Fruit fly (Drosophila melanogaster) whole organism, embryonic: ENCODE data around the gene Polr1C.
A peak's percentile ranks its signal among the peaks of the same experiment; 100 is the strongest.

Source experiments
- ATbp ChIP-seq: fragments of 200-800 bp; sonication (Bioruptor generic); optimal IDR thresholded peaks from 2 replicates; lab custom pipeline; 2017; ENCODE audit warnings: missing biosample characterization, mild to moderate bottlenecking, missing genetic modification characterization, missing genetic modification reagents
- Abd-B ChIP-seq: fragments of 200-800 bp; sonication (Bioruptor generic); optimal IDR thresholded peaks from 2 replicates; lab custom pipeline; 2018; ENCODE audit warnings: missing biosample characterization, mild to moderate bottlenecking, missing genetic modification characterization, moderate library complexity
- Ada2b ChIP-seq: fragments of 200-800 bp; sonication (Bioruptor generic); IDR thresholded peaks from 2 replicates; pipeline ENCODE4 v1.3.6; 2022; ENCODE audit warnings: missing biosample characterization, missing genetic modification characterization
- Atf-2 ChIP-seq: fragments of 200-800 bp; sonication (Bioruptor generic); optimal IDR thresholded peaks from 2 replicates; lab custom pipeline; 2016; ENCODE audit warnings: missing biosample characterization, missing genetic modification characterization
- B-H1 ChIP-seq: fragments of 200-800 bp; sonication (Bioruptor generic); IDR thresholded peaks from 3 replicates; pipeline ENCODE4 v1.3.6; 2022; ENCODE audit warnings: missing biosample characterization, missing genetic modification characterization
- C15 ChIP-seq: fragments of 200-800 bp; sonication (Bioruptor generic); IDR thresholded peaks from 3 replicates; pipeline ENCODE4 v1.3.6; 2022; ENCODE audit warnings: missing biosample characterization, missing genetic modification characterization
- CG10462 ChIP-seq: fragments of 200-800 bp; sonication (Bioruptor generic); optimal IDR thresholded peaks from 2 replicates; lab custom pipeline; 2016; ENCODE audit warnings: missing biosample characterization, missing genetic modification characterization
- CG11093 ChIP-seq: fragments of 200-800 bp; sonication (Bioruptor generic); IDR thresholded peaks from 3 replicates; pipeline ENCODE4 v1.3.6; 2022; ENCODE audit warnings: missing biosample characterization, missing genetic modification characterization
- CG11247 ChIP-seq: fragments of 200-800 bp; sonication (Bioruptor generic); IDR thresholded peaks from 2 replicates; pipeline ENCODE4 v1.3.6; 2022; ENCODE audit warnings: missing biosample characterization, missing genetic modification characterization
- CG11504 ChIP-seq: fragments of 200-800 bp; sonication (Bioruptor generic); optimal IDR thresholded peaks from 3 replicates; lab custom pipeline; 2019; ENCODE audit warnings: missing biosample characterization, mild to moderate bottlenecking, missing genetic modification characterization, moderate library complexity
- CG11723 ChIP-seq: fragments of 200-800 bp; sonication (Bioruptor generic); optimal IDR thresholded peaks from 2 replicates; lab custom pipeline; 2017; ENCODE audit warnings: missing biosample characterization, mild to moderate bottlenecking, missing genetic modification characterization
- CG13287 ChIP-seq: fragments of 200-800 bp; sonication (Bioruptor generic); IDR thresholded peaks from 2 replicates; pipeline ENCODE4 v1.3.6; 2022; ENCODE audit warnings: missing biosample characterization, missing genetic modification characterization; ENCODE audit not compliant: partially characterized antibody
- CG13775 ChIP-seq: fragments of 200-800 bp; sonication (Bioruptor generic); optimal IDR thresholded peaks from 3 replicates; lab custom pipeline; 2017; ENCODE audit warnings: missing biosample characterization, mild to moderate bottlenecking, missing genetic modification characterization
- CG13894 ChIP-seq: fragments of 200-800 bp; sonication (Bioruptor generic); optimal IDR thresholded peaks from 3 replicates; lab custom pipeline; 2018; ENCODE audit warnings: missing biosample characterization, mild to moderate bottlenecking, missing genetic modification characterization, moderate library complexity
- CG14014 ChIP-seq: fragments of 200-800 bp; sonication (Bioruptor generic); IDR thresholded peaks from 2 replicates; pipeline ENCODE4 v1.3.6; 2022; ENCODE audit warnings: missing biosample characterization, missing genetic modification characterization
- CG14667 ChIP-seq: fragments of 200-800 bp; sonication (Bioruptor generic); IDR thresholded peaks from 2 replicates; pipeline ENCODE4 v1.3.6; 2022; ENCODE audit warnings: missing biosample characterization, missing genetic modification characterization
- CG15269 ChIP-seq: fragments of 200-800 bp; sonication (Bioruptor generic); optimal IDR thresholded peaks from 2 replicates; lab custom pipeline; 2018; ENCODE audit warnings: missing biosample characterization, mild to moderate bottlenecking, missing genetic modification characterization, moderate library complexity
- CG15514 ChIP-seq: fragments of 200-800 bp; sonication (Bioruptor generic); optimal IDR thresholded peaks from 3 replicates; lab custom pipeline; 2017; ENCODE audit warnings: missing biosample characterization, missing genetic modification characterization, mild to moderate bottlenecking, moderate library complexity, missing genetic modification reagents
- CG15696 ChIP-seq: fragments of 200-800 bp; sonication (Bioruptor generic); optimal IDR thresholded peaks from 2 replicates; lab custom pipeline; 2019; ENCODE audit warnings: missing biosample characterization, mild to moderate bottlenecking, missing genetic modification characterization, moderate library complexity
- CG2678 ChIP-seq: fragments of 200-800 bp; sonication (Bioruptor generic); optimal IDR thresholded peaks from 3 replicates; lab custom pipeline; 2019; ENCODE audit warnings: missing biosample characterization, mild to moderate bottlenecking, missing genetic modification characterization, moderate library complexity
- CG4617 ChIP-seq: fragments of 200-800 bp; sonication (Bioruptor generic); optimal IDR thresholded peaks from 3 replicates; lab custom pipeline; 2016; ENCODE audit warnings: missing biosample characterization, missing genetic modification characterization, borderline replicate concordance
- CG9727 ChIP-seq: fragments of 200-800 bp; sonication (Bioruptor generic); optimal IDR thresholded peaks from 3 replicates; lab custom pipeline; 2017; ENCODE audit warnings: missing biosample characterization, mild to moderate bottlenecking, missing genetic modification characterization
- Dll ChIP-seq: fragments of 200-800 bp; sonication (Bioruptor generic); IDR thresholded peaks from 4 replicates; pipeline ENCODE4 v1.3.6; 2022; ENCODE audit warnings: missing biosample characterization, missing genetic modification characterization; ENCODE audit not compliant: partially characterized antibody
- Hmr ChIP-seq: fragments of 200-800 bp; sonication (Bioruptor generic); optimal IDR thresholded peaks from 3 replicates; lab custom pipeline; 2017; ENCODE audit warnings: mild to moderate bottlenecking, missing biosample characterization, missing genetic modification reagents, missing genetic modification characterization
- Hr3 ChIP-seq: fragments of 200-800 bp; sonication (Bioruptor generic); optimal IDR thresholded peaks from 3 replicates; lab custom pipeline; 2016; ENCODE audit warnings: missing biosample characterization, missing genetic modification characterization
- Myb ChIP-seq: fragments of 200-800 bp; sonication (Bioruptor generic); optimal IDR thresholded peaks from 2 replicates; lab custom pipeline; 2016; ENCODE audit warnings: missing biosample characterization, missing genetic modification characterization
- Oaz ChIP-seq: fragments of 200-800 bp; sonication (Bioruptor generic); IDR thresholded peaks from 2 replicates; pipeline ENCODE4 v1.3.6; 2022; ENCODE audit warnings: missing biosample characterization, missing genetic modification characterization
- Opbp ChIP-seq: fragments of 200-800 bp; sonication (Bioruptor generic); IDR thresholded peaks from 3 replicates; pipeline ENCODE4 v1.3.6; 2022; ENCODE audit warnings: missing biosample characterization, missing genetic modification characterization; ENCODE audit not compliant: partially characterized antibody
- Sox102F ChIP-seq: fragments of 200-800 bp; sonication (Bioruptor generic); optimal IDR thresholded peaks from 2 replicates; lab custom pipeline; 2018; ENCODE audit warnings: missing biosample characterization, mild to moderate bottlenecking, missing genetic modification characterization, moderate library complexity
- Sry-β ChIP-seq: fragments of 200-800 bp; sonication (Bioruptor generic); optimal IDR thresholded peaks from 2 replicates; lab custom pipeline; 2018; ENCODE audit warnings: missing biosample characterization, mild to moderate bottlenecking, missing genetic modification characterization, moderate library complexity
- aop ChIP-seq: fragments of 200-800 bp; sonication (Bioruptor generic); IDR thresholded peaks from 2 replicates; pipeline ENCODE4 v1.3.6; 2022; ENCODE audit warnings: missing biosample characterization, missing genetic modification characterization
- bab2 ChIP-seq: fragments of 200-800 bp; sonication (Bioruptor generic); optimal IDR thresholded peaks from 2 replicates; lab custom pipeline; 2016; ENCODE audit warnings: missing biosample characterization, missing genetic modification characterization
- bsh ChIP-seq, 2 experiments: fragments of 200-800 bp; sonication (Bioruptor generic); optimal IDR thresholded peaks; 2 replicates each; lab custom pipeline; 2017 to 2018; ENCODE audit warnings: mild to moderate bottlenecking in 2 of 2, missing biosample characterization in 2 of 2, missing genetic modification characterization in 2 of 2, moderate library complexity in 1 of 2
- dysf ChIP-seq: fragments of 200-800 bp; sonication (Bioruptor generic); IDR thresholded peaks from 3 replicates; pipeline ENCODE4 v1.3.6; 2022; ENCODE audit warnings: missing biosample characterization, missing genetic modification characterization
- ems ChIP-seq: fragments of 200-800 bp; sonication (Bioruptor generic); optimal IDR thresholded peaks from 3 replicates; lab custom pipeline; 2016; ENCODE audit warnings: missing biosample characterization, missing genetic modification characterization
- fd96Cb ChIP-seq: fragments of 200-800 bp; sonication (Bioruptor generic); optimal IDR thresholded peaks from 2 replicates; lab custom pipeline; 2018; ENCODE audit warnings: missing biosample characterization, mild to moderate bottlenecking, missing genetic modification characterization, moderate library complexity
- ftz-f1 ChIP-seq: fragments of 200-800 bp; sonication (Bioruptor generic); optimal IDR thresholded peaks from 2 replicates; lab custom pipeline; 2016; ENCODE audit warnings: missing biosample characterization, missing genetic modification characterization
- gro ChIP-seq: fragments of 200-800 bp; sonication (Bioruptor generic); optimal IDR thresholded peaks from 2 replicates; lab custom pipeline; 2016; ENCODE audit warnings: missing biosample characterization, missing genetic modification characterization
- hbn ChIP-seq: fragments of 200-800 bp; sonication (Bioruptor generic); IDR thresholded peaks from 2 replicates; pipeline ENCODE4 v1.3.6; 2022; ENCODE audit warnings: missing biosample characterization, missing genetic modification characterization; ENCODE audit not compliant: partially characterized antibody
- insv ChIP-seq, 2 experiments: fragments of 200-800 bp; sonication (Bioruptor generic); optimal IDR thresholded peaks; 3 replicates each; lab custom pipeline; 2016 to 2018; ENCODE audit warnings: missing biosample characterization in 2 of 2, missing genetic modification characterization in 2 of 2
- knrl ChIP-seq: fragments of 200-800 bp; sonication (Bioruptor generic); IDR thresholded peaks from 3 replicates; pipeline ENCODE4 v1.3.6; 2022; ENCODE audit warnings: missing biosample characterization, missing genetic modification characterization; ENCODE audit not compliant: partially characterized antibody
- pfk ChIP-seq: fragments of 200-800 bp; sonication (Bioruptor generic); optimal IDR thresholded peaks from 2 replicates; lab custom pipeline; 2018; ENCODE audit warnings: missing biosample characterization, mild to moderate bottlenecking, missing genetic modification characterization, moderate library complexity
- pros ChIP-seq: fragments of 200-800 bp; sonication (Bioruptor generic); optimal IDR thresholded peaks from 3 replicates; lab custom pipeline; 2019; ENCODE audit warnings: missing biosample characterization, mild to moderate bottlenecking, missing genetic modification characterization, moderate library complexity
- salm ChIP-seq: fragments of 200-800 bp; sonication (Bioruptor generic); optimal IDR thresholded peaks from 2 replicates; lab custom pipeline; 2018; ENCODE audit warnings: missing biosample characterization, mild to moderate bottlenecking, missing genetic modification characterization
- sim ChIP-seq: fragments of 200-800 bp; sonication (Bioruptor generic); IDR thresholded peaks from 2 replicates; pipeline ENCODE4 v1.3.6; 2022; ENCODE audit warnings: missing biosample characterization, missing genetic modification characterization
- sob ChIP-seq: fragments of 200-800 bp; sonication (Bioruptor generic); IDR thresholded peaks from 2 replicates; pipeline ENCODE4 v1.3.6; 2022; ENCODE audit warnings: missing biosample characterization, missing genetic modification characterization
- vnd ChIP-seq: fragments of 200-800 bp; sonication (Bioruptor generic); IDR thresholded peaks from 3 replicates; pipeline ENCODE4 v1.3.6; 2022; ENCODE audit warnings: missing biosample characterization, missing genetic modification characterization; ENCODE audit not compliant: partially characterized antibody
- vvl ChIP-seq: fragments of 200-800 bp; sonication (Bioruptor generic); IDR thresholded peaks from 2 replicates; pipeline ENCODE4 v1.3.6; 2022; ENCODE audit warnings: missing biosample characterization, missing genetic modification characterization

Polr1C gene

dm6 chr2L:5004677-5005463 is 36.1 kb downstream of the Polr1C start (continued):
- TF ChIP-seq CG10462 (GFP tag; lab: Kevin White, UChicago) (peak; percentile 86), CG14667 (peak; percentile 95), Dll (no peak), Myb (peak; percentile 83), CG13287 (no peak), bab2 (GFP tag; lab: Kevin White, UChicago) (peak; percentile 96), bsh (GFP tag; optimal IDR thresholded peaks at IDR 0.05; lab: Kevin White, UChicago) (peak; percentile 61 to 95), sim (GFP tag; lab: Robert Waterston, UW) (peak; percentile 81), CG11093 (GFP tag; lab: Robert Waterston, UW) (peak; percentile 92; the same call in 2 of the 3 replicates), CG13894 (tag; lab: Kevin White, UChicago) (peak; percentile 98), CG15696 (tag; lab: Kevin White, UChicago) (peak; percentile 80), Abd-B (GFP tag; lab: Kevin White, UChicago) (peak; percentile 91), CG11504 (tag; lab: Kevin White, UChicago) (peak; percentile 93), hbn (no peak), vvl (GFP tag; lab: Robert Waterston, UW) (peak; percentile 98), fd96Cb (peak; percentile 93), ATbp (GFP tag; lab: Kevin White, UChicago) (peak; percentile 93), CG2678 (peak; percentile 97), insv (GFP tag; optimal IDR thresholded peaks at IDR 0.05; lab: Kevin White, UChicago) (peak; percentile 9 to 58), CG14014 (GFP tag; lab: Robert Waterston, UW) (peak; percentile 98), pros (GFP tag; lab: Kevin White, UChicago) (no peak), pfk (GFP tag; lab: Kevin White, UChicago) (peak; percentile 50), vnd (no peak), Sry-β (GFP tag; lab: Kevin White, UChicago) (no peak), sob (peak; percentile 98), knrl (GFP tag; lab: Robert Waterston, UW) (no peak), dysf (peak; percentile 97), CG4617 (peak; percentile 78), salm (tag; lab: Kevin White, UChicago) (peak; percentile 84), ftz-f1 (peak; percentile 79), CG9727 (GFP tag; lab: Kevin White, UChicago) (peak; percentile 93), C15 (GFP tag; lab: Robert Waterston, UW) (peak; percentile 89), Hmr (GFP tag; lab: Kevin White, UChicago) (peak; percentile 98), Hr3 (GFP tag; lab: Kevin White, UChicago) (peak; percentile 92), Atf-2 (GFP tag; lab: Kevin White, UChicago) (peak; percentile 90), aop (peak; percentile 84), gro (GFP tag; lab: Kevin White, UChicago) (peak; percentile 96), CG11723 (peak; percentile 87), ems (peak; percentile 94), CG15269 (tag; lab: Kevin White, UChicago) (peak; percentile 96), CG11247 (GFP tag; lab: Robert Waterston, UW) (peak; percentile 96), B-H1 (peak; percentile 90), Ada2b (peak; percentile 98), CG13775 (GFP tag; lab: Kevin White, UChicago) (peak; percentile 88), CG15514 (GFP tag; lab: Kevin White, UChicago) (peak; percentile 92), Sox102F (GFP tag; lab: Kevin White, UChicago) (peak; percentile 94), Oaz (GFP tag; lab: Robert Waterston, UW) (peak; percentile 90), Opbp (GFP tag; lab: Robert Waterston, UW) (no peak)
